Fruit fly (Drosophila melanogaster) whole organism, embryonic: ENCODE results near the gene ohgt.

Source experiments
- Ada2b ChIP-seq: fragments of 200-800 bp; sonication (Bioruptor generic); IDR thresholded peaks from 2 replicates; pipeline ENCODE4 v1.3.6; 2022; ENCODE audit warnings: missing biosample characterization, missing genetic modification characterization
- Aef1 ChIP-seq: fragments of 200-800 bp; sonication (Bioruptor generic); IDR thresholded peaks from 3 replicates; pipeline ENCODE4 v1.3.6; 2022; ENCODE audit warnings: missing biosample characterization, missing genetic modification characterization
- CG10147 ChIP-seq: fragments of 200-800 bp; sonication (Bioruptor generic); optimal IDR thresholded peaks from 2 replicates; lab custom pipeline; 2019; ENCODE audit warnings: missing biosample characterization, mild to moderate bottlenecking, missing genetic modification characterization, moderate library complexity
- CG12744 ChIP-seq: fragments of 200-800 bp; sonication (Bioruptor generic); optimal IDR thresholded peaks from 2 replicates; lab custom pipeline; 2016; ENCODE audit warnings: missing biosample characterization, missing genetic modification characterization
- CG17912 ChIP-seq: fragments of 200-800 bp; sonication (Bioruptor generic); optimal IDR thresholded peaks from 2 replicates; lab custom pipeline; 2018; ENCODE audit warnings: missing biosample characterization, mild to moderate bottlenecking, missing genetic modification characterization
- CG18764 ChIP-seq: fragments of 200-800 bp; sonication (Bioruptor generic); optimal IDR thresholded peaks from 3 replicates; lab custom pipeline; 2016; ENCODE audit warnings: missing biosample characterization, missing genetic modification characterization
- CG2120 ChIP-seq: fragments of 200-800 bp; sonication (Bioruptor generic); optimal IDR thresholded peaks from 3 replicates; lab custom pipeline; 2016; ENCODE audit warnings: missing biosample characterization, missing genetic modification characterization
- CG2129 ChIP-seq: fragments of 200-800 bp; sonication (Bioruptor generic); IDR thresholded peaks from 2 replicates; pipeline ENCODE4 v1.3.6; 2022; ENCODE audit warnings: missing biosample characterization, missing genetic modification characterization; ENCODE audit not compliant: partially characterized antibody
- CG2712 ChIP-seq: fragments of 200-800 bp; optimal IDR thresholded peaks from 3 replicates; lab custom pipeline; 2019; ENCODE audit warnings: missing biosample characterization, mild to moderate bottlenecking, missing genetic modification characterization, moderate library complexity
- CG30403 ChIP-seq: fragments of 200-800 bp; sonication (Bioruptor generic); optimal IDR thresholded peaks from 3 replicates; lab custom pipeline; 2016; ENCODE audit warnings: missing biosample characterization, missing genetic modification characterization
- CG32532 ChIP-seq: fragments of 200-800 bp; sonication (Bioruptor generic); IDR thresholded peaks from 2 replicates; pipeline ENCODE4 v1.3.6; 2022; ENCODE audit warnings: missing biosample characterization, missing genetic modification characterization
- CG3281 ChIP-seq: fragments of 200-800 bp; sonication (Bioruptor generic); optimal IDR thresholded peaks from 3 replicates; lab custom pipeline; 2017; ENCODE audit warnings: missing biosample characterization, mild to moderate bottlenecking, missing genetic modification characterization
- CG4854 ChIP-seq: fragments of 200-800 bp; sonication (Bioruptor generic); optimal IDR thresholded peaks from 2 replicates; lab custom pipeline; 2016; ENCODE audit warnings: missing biosample characterization, missing genetic modification characterization, inconsistent platforms
- CG5953 ChIP-seq: fragments of 200-800 bp; sonication (Bioruptor generic); IDR thresholded peaks from 2 replicates; pipeline ENCODE4 v1.3.6; 2022; ENCODE audit warnings: missing biosample characterization, missing genetic modification characterization
- CG6765 ChIP-seq: fragments of 200-800 bp; sonication (Bioruptor generic); optimal IDR thresholded peaks from 3 replicates; lab custom pipeline; 2017; ENCODE audit warnings: missing biosample characterization, mild to moderate bottlenecking, missing genetic modification characterization
- CG7357 ChIP-seq: fragments of 200-800 bp; sonication (Bioruptor generic); IDR thresholded peaks from 3 replicates; pipeline ENCODE4 v1.3.6; 2022; ENCODE audit warnings: missing biosample characterization, missing genetic modification characterization
- CG7372 ChIP-seq: fragments of 200-800 bp; sonication (Bioruptor generic); IDR thresholded peaks from 2 replicates; pipeline ENCODE4 v1.3.6; 2022; ENCODE audit warnings: missing biosample characterization, missing genetic modification characterization
- CG7556 ChIP-seq: fragments of 200-800 bp; sonication (Bioruptor generic); optimal IDR thresholded peaks from 2 replicates; lab custom pipeline; 2017; ENCODE audit warnings: missing biosample characterization, mild to moderate bottlenecking, missing genetic modification characterization
- CG9727 ChIP-seq: fragments of 200-800 bp; sonication (Bioruptor generic); optimal IDR thresholded peaks from 3 replicates; lab custom pipeline; 2017; ENCODE audit warnings: missing biosample characterization, mild to moderate bottlenecking, missing genetic modification characterization
- D19A ChIP-seq: fragments of 200-800 bp; optimal IDR thresholded peaks from 3 replicates; lab custom pipeline; 2019; ENCODE audit warnings: missing biosample characterization, mild to moderate bottlenecking, missing genetic modification characterization, moderate library complexity
- Doc3 ChIP-seq: fragments of 200-800 bp; sonication (Bioruptor generic); IDR thresholded peaks from 3 replicates; pipeline ENCODE4 v1.3.6; 2022; ENCODE audit warnings: missing biosample characterization, missing genetic modification characterization; ENCODE audit not compliant: partially characterized antibody
- HHEX ChIP-seq: fragments of 200-800 bp; sonication (Bioruptor generic); optimal IDR thresholded peaks from 3 replicates; lab custom pipeline; 2017; ENCODE audit warnings: missing biosample characterization, mild to moderate bottlenecking, missing genetic modification characterization, missing genetic modification reagents
- Lim3 ChIP-seq: fragments of 200-800 bp; sonication (Bioruptor generic); IDR thresholded peaks from 2 replicates; pipeline ENCODE4 v1.3.6; 2022; ENCODE audit warnings: missing biosample characterization, missing genetic modification characterization
- NFAT ChIP-seq: fragments of 200-800 bp; sonication (Bioruptor generic); IDR thresholded peaks from 2 replicates; pipeline ENCODE4 v1.3.6; 2022; ENCODE audit warnings: missing biosample characterization, missing genetic modification characterization
- Ptx1 ChIP-seq: fragments of 200-800 bp; sonication (Bioruptor generic); IDR thresholded peaks from 2 replicates; pipeline ENCODE4 v1.3.6; 2022; ENCODE audit warnings: missing biosample characterization, missing genetic modification characterization
- Side ChIP-seq: fragments of 200-800 bp; sonication (Bioruptor generic); optimal IDR thresholded peaks from 2 replicates; lab custom pipeline; 2016; ENCODE audit warnings: missing biosample characterization, missing genetic modification characterization
- Spps ChIP-seq: fragments of 200-800 bp; sonication (Bioruptor generic); optimal IDR thresholded peaks from 2 replicates; lab custom pipeline; 2018; ENCODE audit warnings: missing biosample characterization, mild to moderate bottlenecking, missing genetic modification characterization
- Stat92E ChIP-seq, 3 experiments: fragments of >200 bp in 2 of 3; fragments of 200-800 bp in 1 of 3; sonication (Bioruptor generic) in 1 of 3; optimal IDR thresholded peaks; 2 replicates each; lab custom pipeline; 2017 to 2019; ENCODE audit warnings: missing biosample characterization in 3 of 3, missing genetic modification characterization in 3 of 3, mild to moderate bottlenecking in 1 of 3, moderate library complexity in 1 of 3
- TFAM ChIP-seq: fragments of 200-800 bp; sonication (Bioruptor generic); optimal IDR thresholded peaks from 2 replicates; lab custom pipeline; 2017; ENCODE audit warnings: missing biosample characterization, missing genetic modification characterization, inconsistent platforms
- Xrp1 ChIP-seq: fragments of 200-800 bp; sonication (Bioruptor generic); IDR thresholded peaks from 2 replicates; pipeline ENCODE4 v1.3.6; 2022; ENCODE audit warnings: missing biosample characterization, missing genetic modification characterization
- ap ChIP-seq: fragments of 200-800 bp; sonication (Bioruptor generic); IDR thresholded peaks from 2 replicates; pipeline ENCODE4 v1.3.6; 2022; ENCODE audit warnings: missing biosample characterization, missing genetic modification characterization
- br ChIP-seq: fragments of >200 bp; optimal IDR thresholded peaks from 2 replicates; lab custom pipeline; 2017
- chif ChIP-seq, 2 experiments: fragments of 200-800 bp; sonication (Bioruptor generic); optimal IDR thresholded peaks; 3 replicates each; lab custom pipeline; 2016; ENCODE audit warnings: missing biosample characterization in 2 of 2, missing genetic modification characterization in 2 of 2
- croc ChIP-seq: fragments of 200-800 bp; sonication (Bioruptor generic); conservative IDR thresholded peaks from 3 replicates; pipeline ENCODE4 v1.3.6; 2022; ENCODE audit warnings: missing biosample characterization, missing genetic modification characterization
- crol ChIP-seq: fragments of 200-800 bp; sonication (Bioruptor generic); IDR thresholded peaks from 2 replicates; pipeline ENCODE4 v1.3.6; 2022; ENCODE audit warnings: missing biosample characterization, missing genetic modification characterization
- dan ChIP-seq: fragments of 200-800 bp; sonication (Bioruptor generic); IDR thresholded peaks from 2 replicates; pipeline ENCODE4 v1.3.6; 2022; ENCODE audit warnings: missing biosample characterization, missing genetic modification characterization
- ewg ChIP-seq: fragments of 200-800 bp; sonication (Bioruptor generic); optimal IDR thresholded peaks from 3 replicates; lab custom pipeline; 2017; ENCODE audit warnings: mild to moderate bottlenecking, missing biosample characterization, missing genetic modification reagents, missing genetic modification characterization
- fu2 ChIP-seq: fragments of 200-800 bp; sonication (Bioruptor generic); optimal IDR thresholded peaks from 2 replicates; lab custom pipeline; 2016; ENCODE audit warnings: missing biosample characterization, missing genetic modification characterization
- gfzf ChIP-seq: fragments of 200-800 bp; sonication (Bioruptor generic); optimal IDR thresholded peaks from 2 replicates; lab custom pipeline; 2016; ENCODE audit warnings: missing biosample characterization, mild to moderate bottlenecking, missing genetic modification characterization, moderate library complexity
- ham ChIP-seq: fragments of 200-800 bp; sonication (Bioruptor generic); IDR thresholded peaks from 2 replicates; pipeline ENCODE4 v1.3.6; 2022; ENCODE audit warnings: missing biosample characterization, missing genetic modification characterization
- jumu ChIP-seq: fragments of 200-800 bp; sonication (Bioruptor generic); optimal IDR thresholded peaks from 3 replicates; lab custom pipeline; 2016; ENCODE audit warnings: missing biosample characterization, missing genetic modification characterization
- pb ChIP-seq: fragments of 200-800 bp; sonication (Bioruptor generic); optimal IDR thresholded peaks from 3 replicates; lab custom pipeline; 2016; ENCODE audit warnings: missing biosample characterization, missing genetic modification characterization
- pho ChIP-seq: fragments of 200-800 bp; sonication (Bioruptor generic); optimal IDR thresholded peaks from 2 replicates; lab custom pipeline; 2016; ENCODE audit warnings: missing biosample characterization, missing genetic modification characterization
- pzg ChIP-seq: fragments of 200-800 bp; sonication (Bioruptor generic); optimal IDR thresholded peaks from 3 replicates; lab custom pipeline; 2018; ENCODE audit warnings: missing biosample characterization, mild to moderate bottlenecking, missing genetic modification characterization, moderate library complexity
- scrt ChIP-seq: fragments of 200-800 bp; sonication (Bioruptor generic); optimal IDR thresholded peaks from 2 replicates; lab custom pipeline; 2018; ENCODE audit warnings: missing biosample characterization, mild to moderate bottlenecking, missing genetic modification characterization, moderate library complexity
- tll ChIP-seq, 2 experiments: fragments of 200-800 bp in 1 of 2; fragments of >200 bp in 1 of 2; sonication (Bioruptor generic) in 1 of 2; optimal IDR thresholded peaks; 2 replicates each; lab custom pipeline; 2017 to 2019; ENCODE audit warnings: missing biosample characterization in 2 of 2, missing genetic modification characterization in 2 of 2, mild to moderate bottlenecking in 1 of 2, moderate library complexity in 1 of 2
- tna ChIP-seq: fragments of 200-800 bp; sonication (Bioruptor generic); IDR thresholded peaks from 2 replicates; pipeline ENCODE4 v1.3.6; 2022; ENCODE audit warnings: missing biosample characterization, missing genetic modification characterization; ENCODE audit not compliant: partially characterized antibody
- twi ChIP-seq: fragments of 200-800 bp; optimal IDR thresholded peaks from 2 replicates; lab custom pipeline; 2019; ENCODE audit warnings: missing biosample characterization, mild to moderate bottlenecking, missing genetic modification characterization, moderate library complexity
- vnd ChIP-seq: fragments of 200-800 bp; sonication (Bioruptor generic); IDR thresholded peaks from 3 replicates; pipeline ENCODE4 v1.3.6; 2022; ENCODE audit warnings: missing biosample characterization, missing genetic modification characterization; ENCODE audit not compliant: partially characterized antibody
- wek ChIP-seq: fragments of 200-800 bp; sonication (Bioruptor generic); optimal IDR thresholded peaks from 3 replicates; lab custom pipeline; 2018; ENCODE audit warnings: missing biosample characterization, mild to moderate bottlenecking, missing genetic modification characterization, moderate library complexity
- zen ChIP-seq: fragments of 200-800 bp; sonication (Bioruptor generic); optimal IDR thresholded peaks from 3 replicates; lab custom pipeline; 2018; ENCODE audit warnings: missing biosample characterization, mild to moderate bottlenecking, missing genetic modification characterization, moderate library complexity
- zfh1 ChIP-seq: fragments of 200-800 bp; sonication (Bioruptor generic); IDR thresholded peaks from 3 replicates; pipeline ENCODE4 v1.3.6; 2022; ENCODE audit warnings: missing biosample characterization, missing genetic modification characterization

Gene ohgt

DNA sequence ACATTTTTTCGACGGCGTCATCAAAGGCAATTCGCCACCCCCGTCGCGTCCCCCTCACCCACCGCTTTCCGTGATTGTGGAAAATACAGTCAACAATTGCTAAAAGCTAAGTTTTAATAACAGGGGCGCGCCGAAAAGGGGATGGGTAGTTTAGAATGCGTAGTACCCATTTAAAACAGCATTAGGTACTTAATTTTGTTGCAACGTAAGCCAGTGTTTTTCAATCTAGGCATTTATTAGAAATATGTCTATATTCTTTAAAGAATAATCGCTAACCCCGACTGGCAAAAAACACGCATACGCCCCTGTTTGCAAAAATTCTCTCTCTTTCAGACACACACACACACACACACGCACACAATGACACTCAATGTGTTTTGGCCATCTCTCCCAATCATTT is 35.9 kb downstream of the ohgt start (continued):
- TF ChIP-seq CG6765 (GFP tag; lab: Kevin White, UChicago) = no peak
- TF ChIP-seq fu2 (GFP tag; lab: Kevin White, UChicago) = peak; percentile 63
- peak; percentile 77 for TF ChIP-seq NFAT (GFP tag; lab: Robert Waterston, UW)
- peak; percentile 49; the same call in 1 of the 2 replicates for TF ChIP-seq Ada2b (GFP tag; lab: Robert Waterston, UW)
- TF ChIP-seq wek = no peak
- TF ChIP-seq vnd (GFP tag; lab: Robert Waterston, UW) = no peak
- TF ChIP-seq zen (tag; lab: Kevin White, UChicago) = no peak
- TF ChIP-seq CG5953 = no peak
- TF ChIP-seq CG2129 (GFP tag; lab: Robert Waterston, UW) = no peak
- no peak for TF ChIP-seq CG7357 (GFP tag; lab: Robert Waterston, UW)
- TF ChIP-seq CG7372 = no peak
- TF ChIP-seq CG17912 (GFP tag; lab: Kevin White, UChicago) = no peak
- no peak for TF ChIP-seq ap
- TF ChIP-seq croc (GFP tag; lab: Robert Waterston, UW) = no peak
- TF ChIP-seq twi (tag; lab: Kevin White, UChicago) = no peak
- no peak for TF ChIP-seq TFAM
- no peak for TF ChIP-seq gfzf
- TF ChIP-seq CG30403 = peak; percentile 49
- peak; percentile 79 for TF ChIP-seq CG3281
- no peak for TF ChIP-seq Lim3
- TF ChIP-seq Spps (tag; lab: Kevin White, UChicago) = no peak
- peak; percentile 9 for TF ChIP-seq CG2712 (tag; lab: Kevin White, UChicago)
- TF ChIP-seq Aef1 (GFP tag; lab: Robert Waterston, UW) = peak; percentile 69
- no peak for TF ChIP-seq Side (GFP tag; lab: Kevin White, UChicago)
- TF ChIP-seq chif (GFP tag; optimal IDR thresholded peaks at IDR 0.05; lab: Kevin White, UChicago) = no peak
- peak; percentile 36 for TF ChIP-seq CG9727 (GFP tag; lab: Kevin White, UChicago)
- TF ChIP-seq tll (GFP tag; optimal IDR thresholded peaks at IDR 0.05; lab: Kevin White, UChicago) = no peak
- TF ChIP-seq br (lab: Kevin White, UChicago) = no peak
- TF ChIP-seq Stat92E (GFP tag; optimal IDR thresholded peaks at IDR 0.05; lab: Kevin White, UChicago) = no peak
- no peak for TF ChIP-seq ewg (GFP tag; lab: Kevin White, UChicago)
- TF ChIP-seq CG18764 (GFP tag; lab: Kevin White, UChicago) = no peak
- TF ChIP-seq CG10147 (GFP tag; lab: Kevin White, UChicago) = peak; percentile 66
- no peak for TF ChIP-seq tna (GFP tag; lab: Robert Waterston, UW)
- no peak for TF ChIP-seq pzg (GFP tag; lab: Kevin White, UChicago)
- TF ChIP-seq CG32532 (GFP tag; lab: Robert Waterston, UW) = peak; percentile 82
- TF ChIP-seq Xrp1 (GFP tag; lab: Robert Waterston, UW) = peak; percentile 19; the same call in 1 of the 2 replicates
- TF ChIP-seq pb (GFP tag; lab: Kevin White, UChicago) = no peak
- TF ChIP-seq dan (GFP tag; lab: Robert Waterston, UW) = no peak
- no peak for TF ChIP-seq Doc3 (GFP tag; lab: Robert Waterston, UW)
- TF ChIP-seq scrt (GFP tag; lab: Kevin White, UChicago) = peak; percentile 51
- TF ChIP-seq pho = peak; percentile 70
- peak; percentile 91 for TF ChIP-seq CG2120
- peak; percentile 13 for TF ChIP-seq CG7556 (GFP tag; lab: Kevin White, UChicago)
- no peak for TF ChIP-seq jumu
- no peak for TF ChIP-seq CG12744 (GFP tag; lab: Kevin White, UChicago)
- TF ChIP-seq CG4854 = no peak
- peak; percentile 47 for TF ChIP-seq HHEX
- TF ChIP-seq zfh1 (GFP tag; lab: Robert Waterston, UW) = 0 out of 3 replicates have a peak, but pooled peaks have one; percentile 50
- no peak for TF ChIP-seq crol (GFP tag; lab: Robert Waterston, UW)
- TF ChIP-seq ham (GFP tag; lab: Robert Waterston, UW) = no peak
- TF ChIP-seq D19A (tag; lab: Kevin White, UChicago) = no peak
- TF ChIP-seq Ptx1 = peak; percentile 50
